Fruit fly (Drosophila melanogaster): ENCODE data around the gene CG7884.

- no peak for TF ChIP-seq CG1620 (GFP tag; optimal IDR thresholded peaks at IDR 0.05)
- TF ChIP-seq Mnt (GFP tag; optimal IDR thresholded peaks at IDR 0.05): no peak
Measured at dm6 chrX:19250151-19250550, 29.7 kb downstream of the CG7884 start.
